Worm (Caenorhabditis elegans): ENCODE results near the gene irld-56.

The irld-56 gene

DNA sequence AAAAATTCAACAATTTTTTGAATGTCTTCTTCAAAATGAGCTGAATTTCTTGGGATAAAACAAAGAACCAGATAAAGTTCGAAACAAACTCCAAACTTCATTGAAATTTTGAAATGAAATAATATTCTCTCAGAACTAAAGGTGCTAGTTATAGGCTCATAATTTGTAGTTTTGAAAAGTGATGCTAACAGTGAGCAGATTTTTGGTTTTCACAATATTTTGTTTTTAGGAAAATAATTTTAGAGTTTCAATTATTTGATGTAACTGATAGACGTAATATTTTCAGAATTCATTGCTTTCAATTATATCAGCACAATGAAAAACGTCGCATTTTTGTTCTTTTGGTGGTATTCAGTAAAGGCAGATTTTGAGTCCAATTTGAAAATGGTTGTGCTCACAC is at the start of gene irld-56, which contains the start of gene irld-55:
TSS of gene irld-56 (minus strand) at position 101 of the 400 bp plus-strand sequence.
TSS of gene irld-55 (plus strand) at position 316 of the 400 bp plus-strand sequence.
- TF ChIP-seq egl-27 (tag; optimal IDR thresholded peaks at IDR 0.05) (no peak), Y55F3AM.14 (GFP tag; optimal IDR thresholded peaks at IDR 0.05) (no peak), unc-39 (tag; optimal IDR thresholded peaks at IDR 0.05) (no peak), mbf-1 (tag; optimal IDR thresholded peaks at IDR 0.05) (no peak), lin-11 (tag; optimal IDR thresholded peaks at IDR 0.05) (no peak), nhr-77 (tag; optimal IDR thresholded peaks at IDR 0.05) (no peak), lin-13 (GFP tag; optimal IDR thresholded peaks at IDR 0.05) (no peak), sma-9 (GFP tag; optimal IDR thresholded peaks at IDR 0.05) (no peak), sma-9 (tag; optimal IDR thresholded peaks at IDR 0.05) (no peak)

DNA sequence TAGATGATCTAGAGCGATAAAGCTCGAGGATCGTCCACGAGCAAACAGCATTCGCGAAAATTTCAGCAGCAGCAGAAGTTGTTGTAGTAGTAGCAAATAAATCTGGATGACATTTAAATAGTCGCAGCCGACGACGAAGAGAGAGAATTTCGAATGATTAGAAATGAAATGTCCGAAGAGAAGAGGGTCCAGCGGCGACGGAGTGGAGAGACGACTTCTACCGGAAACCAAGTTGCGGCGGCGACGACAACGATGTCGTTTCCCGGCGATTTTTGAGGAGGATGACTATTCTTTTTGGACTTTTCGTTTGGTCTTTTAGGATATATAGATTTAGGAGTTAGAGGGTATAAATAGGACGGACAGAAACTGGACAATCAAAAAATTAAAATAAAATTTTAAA is 46.6 kb upstream of the irld-56 start:
- TF ChIP-seq C34F6.9 (tag; optimal IDR thresholded peaks at IDR 0.05) (no peak), ztf-4 (tag; optimal IDR thresholded peaks at IDR 0.05) (no peak), unc-62 (GFP tag; optimal IDR thresholded peaks at IDR 0.05) (no peak), mab-5 (tag; optimal IDR thresholded peaks at IDR 0.05) (no peak), Y55F3AM.14 (GFP tag; optimal IDR thresholded peaks at IDR 0.05) (no peak), nhr-6 (tag; optimal IDR thresholded peaks at IDR 0.05) (no peak)

DNA sequence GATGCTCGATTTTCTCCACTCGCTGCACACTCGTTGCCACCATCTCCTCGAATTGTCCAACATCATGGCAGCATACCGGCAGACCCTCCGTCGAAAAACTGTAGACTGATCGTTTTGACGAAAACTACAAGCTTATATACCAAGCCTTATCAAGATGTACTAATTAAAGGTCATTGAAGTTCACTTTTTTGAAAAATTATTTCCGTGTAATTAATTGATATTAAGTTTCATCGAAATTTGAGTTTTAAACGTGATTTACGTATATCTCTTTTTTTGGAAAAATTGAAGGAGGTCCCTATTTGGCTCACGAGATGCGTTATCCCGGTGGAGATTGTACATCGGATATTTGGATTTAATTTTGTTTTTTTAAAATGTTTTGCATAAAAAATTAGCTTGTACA is 40.8 kb upstream of the irld-56 start, which contains the start of gene Y37A1B.4:
TSS of gene Y37A1B.4 (minus strand) at position 101 of the 400 bp plus-strand sequence.
- TF ChIP-seq lin-13 (GFP tag; optimal IDR thresholded peaks at IDR 0.05) (no peak), F13H6.1 (tag; optimal IDR thresholded peaks at IDR 0.05) (no peak), dmd-4 (tag; optimal IDR thresholded peaks at IDR 0.05) (no peak), lin-11 (tag; optimal IDR thresholded peaks at IDR 0.05) (no peak), sma-9 (GFP tag; optimal IDR thresholded peaks at IDR 0.05) (no peak), sma-9 (tag; optimal IDR thresholded peaks at IDR 0.05) (no peak), mab-5 (tag; optimal IDR thresholded peaks at IDR 0.05) (no peak), mbf-1 (tag; optimal IDR thresholded peaks at IDR 0.05) (no peak), R02D3.7 (tag; optimal IDR thresholded peaks at IDR 0.05) (no peak), nhr-12 (tag; optimal IDR thresholded peaks at IDR 0.05) (no peak), nhr-6 (tag; optimal IDR thresholded peaks at IDR 0.05) (no peak), ceh-82 (tag; optimal IDR thresholded peaks at IDR 0.05) (no peak), alr-1 (tag; optimal IDR thresholded peaks at IDR 0.05) (no peak), nhr-77 (tag; optimal IDR thresholded peaks at IDR 0.05) (no peak)

DNA sequence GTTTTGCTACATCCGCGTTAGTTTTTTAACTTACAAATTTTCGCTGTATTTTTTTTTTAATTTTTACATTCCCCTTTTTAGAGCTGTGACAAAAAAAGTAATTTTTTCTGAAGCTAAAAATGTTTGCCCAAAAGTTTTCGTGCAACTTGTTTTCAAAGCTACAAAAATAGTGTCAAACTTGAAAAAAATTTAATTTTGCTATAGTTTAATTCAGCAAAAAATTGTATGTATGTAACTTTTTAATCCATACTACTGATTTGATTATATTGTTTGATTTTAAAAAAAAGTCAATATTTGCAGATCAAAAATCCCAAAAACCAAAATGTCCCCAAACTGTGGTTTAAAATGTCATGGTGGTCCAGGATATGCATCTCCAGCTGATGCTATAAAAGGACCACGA is 31.1 kb upstream of the irld-56 start, which contains the start of gene semo-1:
TSS of gene semo-1 (plus strand) at position 301 of the 400 bp plus-strand sequence.
- TF ChIP-seq ceh-16 (tag; optimal IDR thresholded peaks at IDR 0.05) = no peak
- no peak for TF ChIP-seq C34F6.9 (tag; optimal IDR thresholded peaks at IDR 0.05)
- TF ChIP-seq crh-2 (tag; optimal IDR thresholded peaks at IDR 0.05) = no peak
- TF ChIP-seq ZK546.5 (tag; optimal IDR thresholded peaks at IDR 0.05) = no peak
- no peak for TF ChIP-seq Y55F3AM.14 (GFP tag; optimal IDR thresholded peaks at IDR 0.05)
- TF ChIP-seq lin-39 (tag; optimal IDR thresholded peaks at IDR 0.05) = no peak

DNA sequence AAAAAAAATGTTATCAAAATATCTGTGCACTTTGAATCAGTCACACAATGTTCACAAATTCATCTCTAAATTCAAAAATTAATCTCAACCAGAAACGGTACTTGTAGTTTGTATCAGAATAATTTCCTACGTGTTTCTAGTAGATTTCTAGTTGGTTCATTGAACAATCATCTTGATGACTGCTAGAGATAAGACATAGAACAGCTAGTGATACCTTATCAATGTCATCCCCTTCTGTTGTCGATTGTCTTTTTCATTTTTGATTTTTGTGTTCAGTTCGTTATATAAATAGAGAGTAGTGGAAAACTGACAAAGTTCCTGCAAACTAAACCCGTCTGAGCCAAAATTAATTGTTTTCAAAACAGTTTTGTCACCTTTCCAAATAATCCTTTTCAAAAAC is 30.7 kb upstream of the irld-56 start:
- TF ChIP-seq crh-2 (tag; optimal IDR thresholded peaks at IDR 0.05) = peak; percentile 30
- TF ChIP-seq nhr-129 (tag; optimal IDR thresholded peaks at IDR 0.05) = peak; percentile 31
- peak; percentile 88 for TF ChIP-seq skn-1 (tag; optimal IDR thresholded peaks at IDR 0.05)
- no peak for TF ChIP-seq zag-1 (tag; optimal IDR thresholded peaks at IDR 0.05)
- no peak for TF ChIP-seq ceh-16 (tag; optimal IDR thresholded peaks at IDR 0.05)
- TF ChIP-seq ztf-4 (tag; optimal IDR thresholded peaks at IDR 0.05) = no peak
- TF ChIP-seq fos-1 (tag; optimal IDR thresholded peaks at IDR 0.05) = peak; percentile 76
- no peak for TF ChIP-seq egl-27 (tag; optimal IDR thresholded peaks at IDR 0.05)

DNA sequence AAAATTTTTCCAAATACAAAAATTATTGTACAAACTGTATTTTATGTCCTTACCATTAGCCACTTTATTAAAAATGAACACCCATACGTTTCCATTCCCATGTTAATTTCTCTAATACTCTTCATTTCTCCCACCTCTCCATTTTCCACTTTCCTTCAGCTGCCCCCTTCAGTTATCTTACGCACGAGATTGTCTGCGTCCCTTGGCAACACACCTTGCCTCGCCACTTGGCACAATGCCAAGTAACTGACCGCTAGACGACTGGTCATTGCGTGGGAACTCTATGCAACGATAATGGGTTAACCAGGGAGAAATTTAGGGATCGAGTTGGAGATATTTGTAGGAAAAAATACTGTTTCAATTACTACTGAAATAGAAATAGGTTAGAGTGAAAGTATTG is 27.0 kb upstream of the irld-56 start:
- TF ChIP-seq nhr-129 (tag; optimal IDR thresholded peaks at IDR 0.05) = peak; percentile 32
- TF ChIP-seq nhr-237 (tag; optimal IDR thresholded peaks at IDR 0.05) = no peak
- no peak for TF ChIP-seq alr-1 (tag; optimal IDR thresholded peaks at IDR 0.05)
- TF ChIP-seq mab-5 (tag; optimal IDR thresholded peaks at IDR 0.05) = no peak
- TF ChIP-seq lin-39 (tag; optimal IDR thresholded peaks at IDR 0.05) = no peak

DNA sequence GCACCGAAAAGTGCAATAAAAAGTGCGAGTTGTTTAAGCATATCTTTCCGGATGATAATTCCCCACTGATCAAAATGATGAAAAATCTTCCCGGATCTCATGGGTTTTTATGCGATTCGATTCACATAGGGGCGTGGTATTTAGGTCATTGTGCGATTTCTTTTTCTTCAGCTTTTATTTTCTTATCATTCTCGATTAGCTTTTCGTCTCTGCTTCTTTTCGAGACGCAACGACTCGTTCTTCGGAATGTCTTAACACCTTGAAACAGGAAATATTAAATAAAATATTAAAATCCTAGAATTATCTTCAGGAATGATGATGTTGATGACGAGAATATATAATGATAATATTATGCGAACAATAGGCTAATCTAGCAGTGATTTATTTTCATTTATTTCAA is 23.9 kb upstream of the irld-56 start, which contains the start of gene Y37A1B.7:
TSS of gene Y37A1B.7 (minus strand) at position 101 of the 400 bp plus-strand sequence.
- TF ChIP-seq nhr-23 (tag; optimal IDR thresholded peaks at IDR 0.05) = no peak
- no peak for TF ChIP-seq mdl-1 (tag; optimal IDR thresholded peaks at IDR 0.05)
- TF ChIP-seq unc-39 (tag; optimal IDR thresholded peaks at IDR 0.05) = no peak
